Fruit fly (Drosophila melanogaster) whole organism, embryonic: ENCODE measurements around the gene CG7379.

ENCODE experiments used
- Adf1 ChIP-seq: fragments of 200-800 bp; sonication (Bioruptor generic); IDR thresholded peaks from 2 replicates; pipeline ENCODE4 v1.3.6; 2022; ENCODE audit warnings: missing biosample characterization, missing genetic modification characterization
- B-H1 ChIP-seq: fragments of 200-800 bp; sonication (Bioruptor generic); IDR thresholded peaks from 3 replicates; pipeline ENCODE4 v1.3.6; 2022; ENCODE audit warnings: missing biosample characterization, missing genetic modification characterization
- CG14667 ChIP-seq: fragments of 200-800 bp; sonication (Bioruptor generic); IDR thresholded peaks from 2 replicates; pipeline ENCODE4 v1.3.6; 2022; ENCODE audit warnings: missing biosample characterization, missing genetic modification characterization
- CG14965 ChIP-seq: fragments of 200-800 bp; sonication (Bioruptor generic); optimal IDR thresholded peaks from 2 replicates; lab custom pipeline; 2016; ENCODE audit warnings: missing biosample characterization, missing genetic modification characterization, borderline replicate concordance
- CG17359 ChIP-seq: fragments of 200-800 bp; sonication (Bioruptor generic); optimal IDR thresholded peaks from 3 replicates; lab custom pipeline; 2018; ENCODE audit warnings: missing biosample characterization, mild to moderate bottlenecking, missing genetic modification characterization, moderate library complexity
- CG2875 ChIP-seq: fragments of 200-800 bp; sonication (Bioruptor generic); optimal IDR thresholded peaks from 2 replicates; lab custom pipeline; 2017; ENCODE audit warnings: missing biosample characterization, mild to moderate bottlenecking, missing genetic modification characterization, missing genetic modification reagents
- CG34376 ChIP-seq: fragments of 200-800 bp; sonication (Bioruptor generic); optimal IDR thresholded peaks from 2 replicates; lab custom pipeline; 2018; ENCODE audit warnings: missing biosample characterization, mild to moderate bottlenecking, missing genetic modification characterization
- CG5245 ChIP-seq: fragments of 200-800 bp; sonication (Bioruptor generic); optimal IDR thresholded peaks from 3 replicates; lab custom pipeline; 2016; ENCODE audit warnings: missing biosample characterization, missing genetic modification characterization
- CG7839 ChIP-seq: fragments of 200-800 bp; sonication (Bioruptor generic); optimal IDR thresholded peaks from 3 replicates; lab custom pipeline; 2018; ENCODE audit warnings: missing biosample characterization, mild to moderate bottlenecking, missing genetic modification characterization, moderate library complexity
- CG9932 ChIP-seq: fragments of 200-800 bp; sonication (Bioruptor generic); IDR thresholded peaks from 2 replicates; pipeline ENCODE4 v1.3.6; 2022; ENCODE audit warnings: missing biosample characterization, missing genetic modification characterization
- Dbx ChIP-seq: fragments of 200-800 bp; sonication (Bioruptor generic); IDR thresholded peaks from 3 replicates; pipeline ENCODE4 v1.3.6; 2022; ENCODE audit warnings: missing biosample characterization, missing genetic modification characterization
- Doc2 ChIP-seq: fragments of 200-800 bp; sonication (Bioruptor generic); IDR thresholded peaks from 2 replicates; pipeline ENCODE4 v1.3.6; 2022; ENCODE audit warnings: missing biosample characterization, missing genetic modification characterization
- Drgx ChIP-seq: fragments of 200-800 bp; sonication (Bioruptor generic); IDR thresholded peaks from 2 replicates; pipeline ENCODE4 v1.3.6; 2022; ENCODE audit warnings: missing biosample characterization, missing genetic modification characterization
- E2f1 ChIP-seq: fragments of 200-800 bp; sonication (Bioruptor generic); IDR thresholded peaks from 2 replicates; pipeline ENCODE4 v1.3.6; 2022; ENCODE audit warnings: missing biosample characterization, missing genetic modification characterization
- E2f2 ChIP-seq: fragments of 200-800 bp; sonication (Bioruptor generic); IDR thresholded peaks from 2 replicates; pipeline ENCODE4 v1.3.6; 2022; ENCODE audit warnings: missing biosample characterization, missing genetic modification characterization
- Ets65A ChIP-seq: fragments of 200-800 bp; sonication (Bioruptor generic); peaks from one replicate; lab custom pipeline; 2016; ENCODE audit warnings: missing biosample characterization, missing genetic modification characterization
- Ets97D ChIP-seq: fragments of 200-800 bp; sonication (Bioruptor generic); optimal IDR thresholded peaks from 3 replicates; lab custom pipeline; 2016; ENCODE audit warnings: missing biosample characterization, missing genetic modification characterization
- HLHmδ ChIP-seq: fragments of 200-800 bp; sonication (Bioruptor generic); optimal IDR thresholded peaks from 2 replicates; lab custom pipeline; 2018; ENCODE audit warnings: missing biosample characterization, mild to moderate bottlenecking, missing genetic modification characterization, moderate library complexity
- Max ChIP-seq: fragments of 200-800 bp; sonication (Bioruptor generic); optimal IDR thresholded peaks from 2 replicates; lab custom pipeline; 2016; ENCODE audit warnings: missing biosample characterization, mild to moderate bottlenecking, missing genetic modification characterization
- Med ChIP-seq: fragments of 200-800 bp; sonication (Bioruptor generic); peaks from one replicate; lab custom pipeline; 2016; ENCODE audit warnings: missing biosample characterization, missing genetic modification characterization, mild to moderate bottlenecking, inconsistent platforms, moderate library complexity
- Sox102F ChIP-seq: fragments of 200-800 bp; sonication (Bioruptor generic); optimal IDR thresholded peaks from 2 replicates; lab custom pipeline; 2018; ENCODE audit warnings: missing biosample characterization, mild to moderate bottlenecking, missing genetic modification characterization, moderate library complexity
- Stat92E ChIP-seq, 3 experiments: fragments of >200 bp in 2 of 3; fragments of 200-800 bp in 1 of 3; sonication (Bioruptor generic) in 1 of 3; optimal IDR thresholded peaks; 2 replicates each; lab custom pipeline; 2017 to 2019; ENCODE audit warnings: missing biosample characterization in 3 of 3, missing genetic modification characterization in 3 of 3, mild to moderate bottlenecking in 1 of 3, moderate library complexity in 1 of 3
- TFAM ChIP-seq: fragments of 200-800 bp; sonication (Bioruptor generic); optimal IDR thresholded peaks from 2 replicates; lab custom pipeline; 2017; ENCODE audit warnings: missing biosample characterization, missing genetic modification characterization, inconsistent platforms
- ab ChIP-seq: fragments of 200-800 bp; sonication (Bioruptor generic); optimal IDR thresholded peaks from 2 replicates; lab custom pipeline; 2016; ENCODE audit warnings: missing biosample characterization, missing genetic modification characterization
- ara ChIP-seq: fragments of 200-800 bp; sonication (Bioruptor generic); IDR thresholded peaks from 2 replicates; pipeline ENCODE4 v1.3.6; 2022; ENCODE audit warnings: missing biosample characterization, missing genetic modification characterization
- ato ChIP-seq: fragments of 200-800 bp; sonication (Bioruptor generic); IDR thresholded peaks from 2 replicates; pipeline ENCODE4 v1.3.6; 2022; ENCODE audit warnings: missing biosample characterization, missing genetic modification characterization; ENCODE audit not compliant: partially characterized antibody
- bbx ChIP-seq: fragments of 200-800 bp; sonication (Bioruptor generic); IDR thresholded peaks from 2 replicates; pipeline ENCODE4 v1.3.6; 2022; ENCODE audit warnings: missing biosample characterization, missing genetic modification characterization; ENCODE audit not compliant: partially characterized antibody
- bigmax ChIP-seq: fragments of 200-800 bp; sonication (Bioruptor generic); optimal IDR thresholded peaks from 2 replicates; lab custom pipeline; 2018; ENCODE audit warnings: missing biosample characterization, mild to moderate bottlenecking, missing genetic modification characterization
- danr ChIP-seq: fragments of 200-800 bp; sonication (Bioruptor generic); IDR thresholded peaks from 2 replicates; pipeline ENCODE4 v1.3.6; 2022; ENCODE audit warnings: missing biosample characterization, missing genetic modification characterization
- dmrt11E ChIP-seq: fragments of 200-800 bp; sonication (Bioruptor generic); optimal IDR thresholded peaks from 3 replicates; lab custom pipeline; 2018; ENCODE audit warnings: missing biosample characterization, mild to moderate bottlenecking, missing genetic modification characterization, moderate library complexity
- emc ChIP-seq: fragments of 200-800 bp; sonication (Bioruptor generic); optimal IDR thresholded peaks from 2 replicates; lab custom pipeline; 2016; ENCODE audit warnings: missing biosample characterization, missing genetic modification characterization
- esg ChIP-seq: fragments of 200-800 bp; sonication (Bioruptor generic); conservative IDR thresholded peaks from 2 replicates; pipeline ENCODE4 v1.3.6; 2022; ENCODE audit warnings: missing biosample characterization, missing genetic modification characterization
- fd64A ChIP-seq: fragments of 200-800 bp; sonication (Bioruptor generic); optimal IDR thresholded peaks from 3 replicates; lab custom pipeline; 2018; ENCODE audit warnings: missing biosample characterization, mild to moderate bottlenecking, missing genetic modification characterization
- gsb ChIP-seq: fragments of 200-800 bp; sonication (Bioruptor generic); IDR thresholded peaks from 2 replicates; pipeline ENCODE4 v1.3.6; 2022; ENCODE audit warnings: missing biosample characterization, missing genetic modification characterization
- hbn ChIP-seq: fragments of 200-800 bp; sonication (Bioruptor generic); IDR thresholded peaks from 2 replicates; pipeline ENCODE4 v1.3.6; 2022; ENCODE audit warnings: missing biosample characterization, missing genetic modification characterization; ENCODE audit not compliant: partially characterized antibody
- hkb ChIP-seq, 2 experiments: fragments of 200-800 bp in 1 of 2; fragments of >200 bp in 1 of 2; sonication (Bioruptor generic) in 1 of 2; IDR thresholded peaks in 1 of 2; optimal IDR thresholded peaks in 1 of 2; 2 replicates each; pipeline versions ENCODE4 v1.3.6 to Lab custom; 2017 to 2022; ENCODE audit warnings: missing biosample characterization in 1 of 2, missing genetic modification characterization in 1 of 2
- hth ChIP-seq: fragments of >200 bp; optimal IDR thresholded peaks from 2 replicates; lab custom pipeline; 2017; ENCODE audit warnings: inconsistent platforms
- jing ChIP-seq: fragments of 200-800 bp; sonication (Bioruptor generic); optimal IDR thresholded peaks from 2 replicates; lab custom pipeline; 2018; ENCODE audit warnings: missing biosample characterization, mild to moderate bottlenecking, missing genetic modification characterization
- pros ChIP-seq: fragments of 200-800 bp; sonication (Bioruptor generic); optimal IDR thresholded peaks from 3 replicates; lab custom pipeline; 2019; ENCODE audit warnings: missing biosample characterization, mild to moderate bottlenecking, missing genetic modification characterization, moderate library complexity
- rib ChIP-seq: fragments of 200-800 bp; sonication (Bioruptor generic); IDR thresholded peaks from 2 replicates; pipeline ENCODE4 v1.3.6; 2022; ENCODE audit warnings: missing biosample characterization, missing genetic modification characterization
- schlank ChIP-seq: fragments of 200-800 bp; sonication (Bioruptor generic); optimal IDR thresholded peaks from 2 replicates; lab custom pipeline; 2018; ENCODE audit warnings: missing biosample characterization, mild to moderate bottlenecking, missing genetic modification characterization
- sens-2 ChIP-seq: fragments of 200-800 bp; sonication (Bioruptor generic); IDR thresholded peaks from 2 replicates; pipeline ENCODE4 v1.3.6; 2022; ENCODE audit warnings: missing biosample characterization, missing genetic modification characterization
- sima ChIP-seq: fragments of 200-800 bp; sonication (Bioruptor generic); optimal IDR thresholded peaks from 2 replicates; lab custom pipeline; 2016; ENCODE audit warnings: missing biosample characterization, missing genetic modification characterization
- sna ChIP-seq: fragments of 200-800 bp; sonication (Bioruptor generic); IDR thresholded peaks from 2 replicates; pipeline ENCODE4 v1.3.6; 2022; ENCODE audit warnings: missing biosample characterization, missing genetic modification characterization; ENCODE audit not compliant: partially characterized antibody
- sqz ChIP-seq: fragments of 200-800 bp; sonication (Bioruptor generic); optimal IDR thresholded peaks from 3 replicates; lab custom pipeline; 2018; ENCODE audit warnings: missing biosample characterization, mild to moderate bottlenecking, missing genetic modification characterization
- stwl ChIP-seq: fragments of 200-800 bp; sonication (Bioruptor generic); optimal IDR thresholded peaks from 3 replicates; lab custom pipeline; 2018; ENCODE audit warnings: missing biosample characterization, mild to moderate bottlenecking, missing genetic modification characterization, moderate library complexity
- tin ChIP-seq: fragments of 200-800 bp; sonication (Bioruptor generic); optimal IDR thresholded peaks from 3 replicates; lab custom pipeline; 2016; ENCODE audit warnings: missing biosample characterization, missing genetic modification characterization
- tio ChIP-seq: fragments of 200-800 bp; sonication (Bioruptor generic); optimal IDR thresholded peaks from 2 replicates; lab custom pipeline; 2017; ENCODE audit warnings: missing biosample characterization, missing genetic modification characterization, inconsistent platforms
- ttk ChIP-seq: fragments of 200-800 bp; sonication (Bioruptor generic); IDR thresholded peaks from 2 replicates; pipeline ENCODE4 v2.1.2; 2022; ENCODE audit warnings: missing biosample characterization, missing genetic modification characterization
- wek ChIP-seq: fragments of 200-800 bp; sonication (Bioruptor generic); optimal IDR thresholded peaks from 3 replicates; lab custom pipeline; 2018; ENCODE audit warnings: missing biosample characterization, mild to moderate bottlenecking, missing genetic modification characterization, moderate library complexity

Gene CG7379

DNA sequence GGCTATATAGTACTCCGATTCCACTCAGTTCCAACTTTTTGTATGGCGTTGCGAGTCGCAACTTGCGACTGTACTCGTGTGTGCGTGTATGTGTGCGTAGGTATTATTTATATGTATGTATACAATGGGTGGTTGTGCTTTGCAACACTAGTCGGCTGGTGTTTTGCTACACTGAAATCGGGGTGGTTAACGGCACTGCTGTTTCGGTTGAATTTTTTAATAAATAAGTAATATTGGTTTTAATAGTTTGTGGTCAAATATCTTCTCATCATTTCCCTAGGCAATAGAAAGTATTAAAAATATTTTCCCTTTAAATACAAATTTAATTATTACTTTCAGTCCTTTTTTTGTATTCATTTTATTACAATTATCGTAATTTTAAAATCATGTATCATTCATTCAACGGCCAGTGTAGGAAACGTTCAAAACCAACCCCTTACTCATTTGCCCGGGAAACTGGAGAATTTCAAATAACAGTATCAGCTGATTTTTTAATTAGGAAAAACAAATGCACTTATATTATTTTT lies at the start of gene CG7379:
Gene CG7379, minus strand, starts transcription at position 94 of the 527 bp plus-strand sequence.
- TF ChIP-seq hbn (GFP tag; lab: Robert Waterston, UW) (no peak), ab (GFP tag; lab: Kevin White, UChicago) (peak; percentile 24), esg (GFP tag; lab: Robert Waterston, UW) (no peak), sna (no peak), schlank (peak; percentile 60), jing (GFP tag; lab: Kevin White, UChicago) (no peak), sima (no peak), dmrt11E (tag; lab: Kevin White, UChicago) (peak; percentile 66), fd64A (GFP tag; lab: Kevin White, UChicago) (no peak), CG34376 (GFP tag; lab: Kevin White, UChicago) (peak; percentile 85), Doc2 (GFP tag; lab: Robert Waterston, UW) (no peak), wek (no peak), tin (GFP tag; lab: Kevin White, UChicago) (peak; percentile 88), CG9932 (peak; percentile 97), hth (lab: Kevin White, UChicago) (no peak), Ets65A (GFP tag; lab: Kevin White, UChicago) (peak; percentile 99), CG7839 (peak; percentile 75), Adf1 (GFP tag; lab: Robert Waterston, UW) (peak; percentile 22; the same call in 1 of the 2 replicates), danr (peak; percentile 53; the same call in 1 of the 2 replicates), Med (GFP tag; lab: Kevin White, UChicago) (peak; percentile 97), pros (GFP tag; lab: Kevin White, UChicago) (no peak), Max (GFP tag; lab: Kevin White, UChicago) (peak; percentile 81), Sox102F (no peak), Drgx (GFP tag; lab: Robert Waterston, UW) (peak; percentile 53), ara (GFP tag; lab: Robert Waterston, UW) (peak; percentile 71; the same call in 1 of the 2 replicates), hkb (optimal IDR thresholded peaks at IDR 0.05; lab: Kevin White, UChicago) (peak; percentile 48), hkb (GFP tag; IDR thresholded peaks at IDR 0.05; lab: Robert Waterston, UW) (peak; percentile 54), sqz (GFP tag; lab: Kevin White, UChicago) (peak; percentile 50), HLHmδ (no peak), CG14667 (no peak; the same call in 1 of the 2 replicates), B-H1 (GFP tag; lab: Robert Waterston, UW) (no peak), Dbx (GFP tag; lab: Robert Waterston, UW) (peak; percentile 93), ttk (GFP tag; lab: Robert Waterston, UW) (peak; percentile 83), CG14965 (GFP tag; lab: Kevin White, UChicago) (no peak), emc (GFP tag; lab: Kevin White, UChicago) (peak; percentile 69), bbx (GFP tag; lab: Robert Waterston, UW) (0 out of 2 replicates have a peak, but pooled peaks have one; percentile 33), CG5245 (peak; percentile 78), sens-2 (GFP tag; lab: Robert Waterston, UW) (no peak), Ets97D (GFP tag; lab: Kevin White, UChicago) (peak; percentile 87), Stat92E (GFP tag; optimal IDR thresholded peaks at IDR 0.05; lab: Kevin White, UChicago) (no peak), bigmax (GFP tag; lab: Kevin White, UChicago) (no peak), gsb (GFP tag; lab: Robert Waterston, UW) (peak; percentile 60; the same call in 1 of the 2 replicates), stwl (tag; lab: Kevin White, UChicago) (peak; percentile 71), rib (GFP tag; lab: Robert Waterston, UW) (peak; percentile 78), ato (GFP tag; lab: Robert Waterston, UW) (no peak), E2f1 (peak; percentile 58; the same call in 1 of the 2 replicates), TFAM (GFP tag; lab: Kevin White, UChicago) (no peak), CG17359 (tag; lab: Kevin White, UChicago) (peak; percentile 73), E2f2 (GFP tag; lab: Robert Waterston, UW) (peak; percentile 89), CG2875 (GFP tag; lab: Kevin White, UChicago) (peak; percentile 51), tio (peak; percentile 72)
